Fruit fly (Drosophila melanogaster): ENCODE measurements around the gene CG8369.

CG8369 gene

dm6 chr3R:8811323-8811936, 10.4 kb upstream of the CG8369 start (continued):
- peak; percentile 99 for TF ChIP-seq OdsH (GFP tag; optimal IDR thresholded peaks at IDR 0.05)
- TF ChIP-seq CG3032 (tag; optimal IDR thresholded peaks at IDR 0.05) = peak; percentile 99
- peak; percentile 98 for TF ChIP-seq topi (GFP tag; optimal IDR thresholded peaks at IDR 0.05)
- peak; percentile 99 for TF ChIP-seq esn (GFP tag; optimal IDR thresholded peaks at IDR 0.05)
- TF ChIP-seq Met (GFP tag; optimal IDR thresholded peaks at IDR 0.05) = peak; percentile 99
- peak; percentile 100 for TF ChIP-seq Hr4 (GFP tag; optimal IDR thresholded peaks at IDR 0.05)
- peak; percentile 98 to 99 for TF ChIP-seq salr (GFP tag; optimal IDR thresholded peaks at IDR 0.05)
- TF ChIP-seq net (GFP tag; optimal IDR thresholded peaks at IDR 0.05) = peak; percentile 99
- peak; percentile 97 for TF ChIP-seq Smox (GFP tag; optimal IDR thresholded peaks at IDR 0.05)
- peak; percentile 89 for TF ChIP-seq CG6854 (GFP tag; optimal IDR thresholded peaks at IDR 0.05)
- peak; percentile 99 for TF ChIP-seq vri (GFP tag; optimal IDR thresholded peaks at IDR 0.05)
- peak; percentile 97 for TF ChIP-seq Ets21C (GFP tag; optimal IDR thresholded peaks at IDR 0.05)
- TF ChIP-seq CG1621 (tag; optimal IDR thresholded peaks at IDR 0.05) = peak; percentile 98
- peak; percentile 94 for TF ChIP-seq fkh (GFP tag; optimal IDR thresholded peaks at IDR 0.05)
- peak; percentile 98 for TF ChIP-seq CG6808 (GFP tag; optimal IDR thresholded peaks at IDR 0.05)
- TF ChIP-seq CG31627 (GFP tag; optimal IDR thresholded peaks at IDR 0.05) = peak; percentile 98
- peak; percentile 98 for TF ChIP-seq cyc (GFP tag; optimal IDR thresholded peaks at IDR 0.05)
- peak; percentile 99 for TF ChIP-seq eg (GFP tag; IDR thresholded peaks at IDR 0.05)
- peak; percentile 98 for TF ChIP-seq CG7368 (GFP tag; optimal IDR thresholded peaks at IDR 0.05)
- TF ChIP-seq CG8632 (GFP tag; optimal IDR thresholded peaks at IDR 0.05) = peak; percentile 99

dm6 chr3R:8812342-8812966, 9.4 kb upstream of the CG8369 start:
- TF ChIP-seq Hr4 (GFP tag; optimal IDR thresholded peaks at IDR 0.05) (peak; percentile 92), Sox15 (GFP tag; optimal IDR thresholded peaks at IDR 0.05) (peak; percentile 40), cyc (GFP tag; optimal IDR thresholded peaks at IDR 0.05) (peak; percentile 45), CG6854 (GFP tag; optimal IDR thresholded peaks at IDR 0.05) (no peak), CG1621 (tag; optimal IDR thresholded peaks at IDR 0.05) (peak; percentile 79), CG7368 (GFP tag; optimal IDR thresholded peaks at IDR 0.05) (peak; percentile 76), CG3032 (tag; optimal IDR thresholded peaks at IDR 0.05) (peak; percentile 71), CG8119 (GFP tag; IDR thresholded peaks at IDR 0.05) (peak; percentile 93), CG6276 (GFP tag; optimal IDR thresholded peaks at IDR 0.05) (peak; percentile 81), CG3919 (GFP tag; optimal IDR thresholded peaks at IDR 0.05) (peak; percentile 82), CG9139 (GFP tag; optimal IDR thresholded peaks at IDR 0.05) (peak; percentile 25), vri (GFP tag; optimal IDR thresholded peaks at IDR 0.05) (peak; percentile 27), Hr38 (GFP tag; optimal IDR thresholded peaks at IDR 0.05) (peak; percentile 55), achi (GFP tag; optimal IDR thresholded peaks at IDR 0.05) (peak; percentile 86), lz (GFP tag; optimal IDR thresholded peaks at IDR 0.05) (peak; percentile 58), Sox14 (GFP tag; optimal IDR thresholded peaks at IDR 0.05) (peak; percentile 82), spab (GFP tag; optimal IDR thresholded peaks at IDR 0.05) (peak; percentile 74), salr (GFP tag; optimal IDR thresholded peaks at IDR 0.05) (peak; percentile 62 to 80), Sox102F (GFP tag; optimal IDR thresholded peaks at IDR 0.05) (peak; percentile 58), fd85E (GFP tag; optimal IDR thresholded peaks at IDR 0.05) (no peak), CG8632 (GFP tag; optimal IDR thresholded peaks at IDR 0.05) (peak; percentile 73), Smox (GFP tag; optimal IDR thresholded peaks at IDR 0.05) (peak; percentile 56), CG34406 (GFP tag; optimal IDR thresholded peaks at IDR 0.05) (peak; percentile 49), Met (GFP tag; optimal IDR thresholded peaks at IDR 0.05) (peak; percentile 44), dsx (GFP tag; optimal IDR thresholded peaks at IDR 0.05; ENCODE audit: poor library complexity, severe bottlenecking) (peak; percentile 72), CG6808 (GFP tag; optimal IDR thresholded peaks at IDR 0.05) (peak; percentile 72), CG11294 (GFP tag; IDR thresholded peaks at IDR 0.05) (peak; percentile 76; the same call in 1 of the 2 replicates), fd59A (GFP tag; optimal IDR thresholded peaks at IDR 0.05) (peak; percentile 69), CG6792 (GFP tag; optimal IDR thresholded peaks at IDR 0.05) (peak; percentile 65), CG10669 (GFP tag; optimal IDR thresholded peaks at IDR 0.05) (peak; percentile 80), CG11902 (GFP tag; optimal IDR thresholded peaks at IDR 0.05) (peak; percentile 54), CG6163 (GFP tag; IDR thresholded peaks at IDR 0.05) (peak; percentile 93), pdm3 (GFP tag; optimal IDR thresholded peaks at IDR 0.05) (peak; percentile 88), Eip78C (GFP tag) (peak; percentile 97), topi (GFP tag; optimal IDR thresholded peaks at IDR 0.05) (peak; percentile 72), CG10631 (GFP tag; optimal IDR thresholded peaks at IDR 0.05) (peak; percentile 80), Gug (GFP tag; IDR thresholded peaks at IDR 0.05) (peak; percentile 86), Eip75B (GFP tag; optimal IDR thresholded peaks at IDR 0.05) (peak; percentile 77), dac (GFP tag; optimal IDR thresholded peaks at IDR 0.05) (peak; percentile 87)

All from whole organism, prepupa.